Worm (Caenorhabditis elegans) whole organism, young adult: ENCODE data around the gene T26A5.2.

ENCODE experiments used
- B0019.2 ChIP-seq: fragments of 200-800 bp; sonication (Bioruptor generic); conservative IDR thresholded peaks from 2 replicates; pipeline ENCODE4 v1.3.6; 2022; ENCODE audit warnings: missing genetic modification reagents, missing genetic modification characterization, missing compliant biosample characterization
- B0336.3 ChIP-seq: fragments of 200-800 bp; sonication (Bioruptor generic); IDR thresholded peaks from 2 replicates; pipeline ENCODE4 v1.3.6; 2022; ENCODE audit warnings: missing genetic modification characterization, missing compliant biosample characterization
- C17E4.6 ChIP-seq: fragments of 200-800 bp; sonication (Bioruptor generic); IDR thresholded peaks from 2 replicates; pipeline ENCODE4 v1.3.6; 2022; ENCODE audit warnings: missing genetic modification reagents, missing genetic modification characterization, missing compliant biosample characterization
- D2030.7 ChIP-seq: fragments of 200-800 bp; sonication (Bioruptor generic); IDR thresholded peaks from 2 replicates; pipeline ENCODE4 v1.3.6; 2022; ENCODE audit warnings: missing genetic modification reagents, missing genetic modification characterization, missing compliant biosample characterization
- F33H1.4 ChIP-seq: fragments of 200-800 bp; sonication (Bioruptor generic); IDR thresholded peaks from 2 replicates; pipeline ENCODE4 v1.3.6; 2022; ENCODE audit warnings: missing genetic modification reagents, missing genetic modification characterization, missing compliant biosample characterization
- F37B4.10 ChIP-seq: fragments of 200-800 bp; sonication (Bioruptor generic); IDR thresholded peaks from 2 replicates; pipeline ENCODE4 v1.3.6; 2022; ENCODE audit warnings: missing genetic modification characterization, missing compliant biosample characterization
- F49E8.2 ChIP-seq: sonication (generic microtip); optimal IDR thresholded peaks from 3 replicates; lab custom pipeline; 2017; ENCODE audit warnings: missing genetic modification characterization, mild to moderate bottlenecking, missing compliant biosample characterization, antibody characterized with exemption, moderate library complexity; ENCODE audit not compliant: insufficient read depth
- F52B5.7 ChIP-seq: sonication (generic microtip); optimal IDR thresholded peaks from 2 replicates; lab custom pipeline; 2016; ENCODE audit warnings: mild to moderate bottlenecking, missing genetic modification characterization, missing compliant biosample characterization
- F55B11.4 ChIP-seq: sonication (generic microtip); optimal IDR thresholded peaks from 2 replicates; lab custom pipeline; 2016; ENCODE audit warnings: missing compliant biosample characterization, missing genetic modification characterization, borderline replicate concordance; ENCODE audit not compliant: insufficient read depth
- F57C9.4 ChIP-seq: sonication (generic microtip); optimal IDR thresholded peaks from 2 replicates; lab custom pipeline; 2017; ENCODE audit warnings: mild to moderate bottlenecking, missing genetic modification characterization, missing compliant biosample characterization
- Y53F4B.3 ChIP-seq: fragments of 200-800 bp; sonication (Bioruptor generic); IDR thresholded peaks from 2 replicates; pipeline ENCODE4 v1.3.6; 2022; ENCODE audit warnings: missing genetic modification reagents, missing genetic modification characterization, missing compliant biosample characterization
- Y53G8AR.9 ChIP-seq: fragments of 200-800 bp; sonication (Bioruptor generic); conservative IDR thresholded peaks from 2 replicates; pipeline ENCODE4 v1.3.6; 2022; ENCODE audit warnings: missing genetic modification reagents, missing genetic modification characterization, missing compliant biosample characterization
- Y79H2A.3 ChIP-seq: fragments of 200-800 bp; sonication (Bioruptor generic); conservative IDR thresholded peaks from 2 replicates; pipeline ENCODE4 v1.3.6; 2022; ENCODE audit warnings: missing genetic modification reagents, missing genetic modification characterization, missing compliant biosample characterization
- Y95B8A.8 ChIP-seq: fragments of 200-800 bp; sonication (Bioruptor generic); IDR thresholded peaks from 2 replicates; pipeline ENCODE4 v1.3.6; 2022; ENCODE audit warnings: missing genetic modification reagents, missing genetic modification characterization, missing compliant biosample characterization
- ZK185.1 ChIP-seq: sonication (generic microtip); optimal IDR thresholded peaks from 2 replicates; lab custom pipeline; 2016; ENCODE audit warnings: mild to moderate bottlenecking, missing genetic modification characterization, missing compliant biosample characterization; ENCODE audit not compliant: poor library complexity, severe bottlenecking
- ama-1 ChIP-seq, 3 experiments: fragments of 150-350 bp in 1 of 3; sonication (generic microtip) in 2 of 3; optimal IDR thresholded peaks; 2 replicates each; lab custom pipeline; 2014 to 2018; ENCODE audit warnings: missing biosample characterization in 2 of 3, missing genetic modification characterization in 2 of 3, missing genetic modification reagents in 2 of 3
- aptf-2 ChIP-seq: fragments of 200-800 bp; sonication (Bioruptor generic); conservative IDR thresholded peaks from 2 replicates; pipeline ENCODE4 v1.3.6; 2022; ENCODE audit warnings: missing genetic modification reagents, missing genetic modification characterization, missing compliant biosample characterization
- aptf-3 ChIP-seq: fragments of 200-800 bp; sonication (Bioruptor generic); IDR thresholded peaks from 2 replicates; pipeline ENCODE4 v1.3.6; 2022; ENCODE audit warnings: missing genetic modification characterization, missing compliant biosample characterization
- attf-3 ChIP-seq: fragments of 200-800 bp; sonication (Bioruptor generic); conservative IDR thresholded peaks from 2 replicates; pipeline ENCODE4 v1.3.6; 2022; ENCODE audit warnings: missing genetic modification reagents, missing genetic modification characterization, missing compliant biosample characterization
- attf-6 ChIP-seq: fragments of 200-800 bp; sonication (Bioruptor generic); IDR thresholded peaks from 2 replicates; pipeline ENCODE4 v1.3.6; 2022; ENCODE audit warnings: missing genetic modification reagents, missing genetic modification characterization, missing compliant biosample characterization
- ceh-27 ChIP-seq: fragments of 200-800 bp; sonication (Bioruptor generic); optimal IDR thresholded peaks from 2 replicates; lab custom pipeline; 2018; ENCODE audit warnings: mild to moderate bottlenecking, missing genetic modification characterization, moderate library complexity, missing compliant biosample characterization
- ceh-40 ChIP-seq: fragments of 200-800 bp; sonication (Bioruptor generic); IDR thresholded peaks from 2 replicates; pipeline ENCODE4 v1.3.6; 2022; ENCODE audit warnings: missing genetic modification characterization, missing compliant biosample characterization
- ceh-79 ChIP-seq: sonication (generic microtip); optimal IDR thresholded peaks from 2 replicates; lab custom pipeline; 2017; ENCODE audit warnings: mild to moderate bottlenecking, missing genetic modification characterization, missing compliant biosample characterization
- ceh-91 ChIP-seq: fragments of 200-800 bp; sonication (Bioruptor generic); IDR thresholded peaks from 2 replicates; pipeline ENCODE4 v1.3.6; 2022; ENCODE audit warnings: missing genetic modification reagents, missing genetic modification characterization, missing compliant biosample characterization
- chd-7 ChIP-seq: sonication (generic microtip); optimal IDR thresholded peaks from 2 replicates; lab custom pipeline; 2016; ENCODE audit warnings: mild to moderate bottlenecking, missing genetic modification characterization, moderate library complexity, missing compliant biosample characterization
- die-1 ChIP-seq: sonication (generic microtip); optimal IDR thresholded peaks from 2 replicates; lab custom pipeline; 2016; ENCODE audit warnings: missing genotype, mild to moderate bottlenecking, missing genetic modification characterization, missing compliant biosample characterization
- dpl-1 ChIP-seq: fragments of 150-350 bp; optimal IDR thresholded peaks from 2 replicates; lab custom pipeline; 2014; ENCODE audit warnings: missing biosample characterization, missing genetic modification reagents, missing genetic modification characterization
- fkh-3 ChIP-seq: sonication (generic microtip); optimal IDR thresholded peaks from 2 replicates; lab custom pipeline; 2016; ENCODE audit warnings: mild to moderate bottlenecking, missing genetic modification characterization, missing compliant biosample characterization
- hmg-1.2 ChIP-seq: fragments of 200-800 bp; sonication (Bioruptor generic); IDR thresholded peaks from 2 replicates; pipeline ENCODE4 v1.3.6; 2022; ENCODE audit warnings: missing genetic modification reagents, missing genetic modification characterization, missing compliant biosample characterization
- hsf-1 ChIP-seq: fragments of 200-800 bp; sonication (Bioruptor generic); IDR thresholded peaks from 2 replicates; pipeline ENCODE4 v1.3.6; 2022; ENCODE audit warnings: missing genetic modification reagents, missing genetic modification characterization, missing compliant biosample characterization
- lin-40 ChIP-seq: sonication (generic microtip); optimal IDR thresholded peaks from 2 replicates; lab custom pipeline; 2016; ENCODE audit warnings: missing genetic modification characterization, mild to moderate bottlenecking, missing compliant biosample characterization, missing genotype, missing genetic modification reagents
- lir-1 ChIP-seq: fragments of 200-800 bp; sonication (Bioruptor generic); conservative IDR thresholded peaks from 2 replicates; pipeline ENCODE4 v1.3.6; 2022; ENCODE audit warnings: missing genetic modification reagents, missing genetic modification characterization, missing compliant biosample characterization
- madf-3 ChIP-seq: fragments of 200-800 bp; sonication (Bioruptor generic); IDR thresholded peaks from 2 replicates; pipeline ENCODE4 v1.3.6; 2022; ENCODE audit warnings: missing genetic modification reagents, missing genetic modification characterization, missing compliant biosample characterization
- mel-28 ChIP-seq: sonication (generic microtip); optimal IDR thresholded peaks from 2 replicates; lab custom pipeline; 2016; ENCODE audit warnings: borderline replicate concordance, mild to moderate bottlenecking, missing genetic modification characterization, missing compliant biosample characterization
- mes-4 ChIP-seq: sonication (generic microtip); optimal IDR thresholded peaks from 2 replicates; lab custom pipeline; 2016; ENCODE audit warnings: missing genotype, missing genetic modification characterization, missing compliant biosample characterization
- mxl-1 ChIP-seq: sonication (generic microtip); optimal IDR thresholded peaks from 2 replicates; lab custom pipeline; 2016; ENCODE audit warnings: missing genetic modification characterization, missing compliant biosample characterization
- nfya-2 ChIP-seq: fragments of 200-800 bp; sonication (Bioruptor generic); IDR thresholded peaks from 2 replicates; pipeline ENCODE4 v1.3.6; 2022; ENCODE audit warnings: missing genetic modification reagents, missing genetic modification characterization, missing compliant biosample characterization
- nhr-27 ChIP-seq: fragments of 200-800 bp; sonication (Bioruptor generic); optimal IDR thresholded peaks from 2 replicates; lab custom pipeline; 2018; ENCODE audit warnings: mild to moderate bottlenecking, missing genetic modification characterization, moderate library complexity, missing compliant biosample characterization
- nhr-80 ChIP-seq: sonication (generic microtip); optimal IDR thresholded peaks from 2 replicates; lab custom pipeline; 2016; ENCODE audit warnings: missing genetic modification characterization, missing compliant biosample characterization
- rpc-1 ChIP-seq, 2 experiments: fragments of 150-350 bp in 1 of 2; sonication (generic microtip) in 1 of 2; optimal IDR thresholded peaks; 2 replicates each; lab custom pipeline; 2014 to 2018; ENCODE audit warnings: missing biosample characterization in 1 of 2, missing genetic modification characterization in 1 of 2, missing genetic modification reagents in 1 of 2, missing genotype in 1 of 2
- snpc-1.1 ChIP-seq: sonication (generic microtip); optimal IDR thresholded peaks from 2 replicates; lab custom pipeline; 2017; ENCODE audit warnings: missing genetic modification characterization, mild to moderate bottlenecking, missing compliant biosample characterization, antibody characterized with exemption, moderate library complexity, missing genotype, missing genetic modification reagents; ENCODE audit not compliant: insufficient read depth
- somi-1 ChIP-seq: fragments of 200-800 bp; sonication (Bioruptor generic); optimal IDR thresholded peaks from 2 replicates; lab custom pipeline; 2018; ENCODE audit warnings: mild to moderate bottlenecking, missing genetic modification characterization, missing compliant biosample characterization
- tbp1 ChIP-seq: fragments of 200-800 bp; sonication (Bioruptor generic); optimal IDR thresholded peaks from 2 replicates; lab custom pipeline; 2018; ENCODE audit warnings: mild to moderate bottlenecking, missing genetic modification characterization, missing compliant biosample characterization
- unc-130 ChIP-seq: sonication (generic microtip); optimal IDR thresholded peaks from 2 replicates; lab custom pipeline; 2016; ENCODE audit warnings: missing genetic modification reagents, missing genetic modification characterization, missing compliant biosample characterization
- zim-3 ChIP-seq: sonication (generic microtip); optimal IDR thresholded peaks from 2 replicates; lab custom pipeline; 2017; ENCODE audit warnings: mild to moderate bottlenecking, missing genetic modification characterization, moderate library complexity, missing compliant biosample characterization
- ztf-18 ChIP-seq: sonication (generic microtip); optimal IDR thresholded peaks from 2 replicates; lab custom pipeline; 2016; ENCODE audit warnings: missing genotype, mild to moderate bottlenecking, missing genetic modification characterization, missing compliant biosample characterization
- ztf-25 ChIP-seq: fragments of 200-800 bp; sonication (Bioruptor generic); IDR thresholded peaks from 2 replicates; pipeline ENCODE4 v1.3.6; 2022; ENCODE audit warnings: missing genetic modification reagents, missing genetic modification characterization, missing compliant biosample characterization
- ztf-6 ChIP-seq: fragments of 200-800 bp; sonication (Bioruptor generic); IDR thresholded peaks from 2 replicates; pipeline ENCODE4 v1.3.6; 2022; ENCODE audit warnings: missing genetic modification reagents, missing genetic modification characterization, missing compliant biosample characterization

T26A5.2 gene

ce11 chrIII:6453665-6454064, 13.4 kb upstream of the T26A5.2 start (continued):
- TF ChIP-seq Y53G8AR.9 (GFP tag; lab: Robert Waterston, UW) (peak; percentile 55; the same call in 1 of the 2 replicates), nhr-27 (tag; lab: Kevin White, UChicago) (no peak), F33H1.4 (GFP tag; lab: Robert Waterston, UW) (peak; percentile 57; the same call in 1 of the 2 replicates), snpc-1.1 (tag; lab: Kevin White, UChicago) (no peak), ZK185.1 (tag; lab: Kevin White, UChicago) (peak; percentile 75), hsf-1 (no peak), ceh-91 (GFP tag; lab: Robert Waterston, UW) (peak; percentile 55; the same call in 1 of the 2 replicates), C17E4.6 (GFP tag; lab: Robert Waterston, UW) (no peak), ceh-27 (GFP tag; lab: Kevin White, UChicago) (peak; percentile 63), dpl-1 (GFP tag; lab: Kevin White, UChicago) (peak; percentile 49), F52B5.7 (tag; lab: Kevin White, UChicago) (no peak), die-1 (tag; lab: Kevin White, UChicago) (peak; percentile 53), ceh-40 (GFP tag; lab: Robert Waterston, UW) (no peak), mxl-1 (tag; lab: Kevin White, UChicago) (no peak), F49E8.2 (peak; percentile 42), B0019.2 (no peak), rpc-1 (optimal IDR thresholded peaks at IDR 0.05; lab: Kevin White, UChicago) (no peak), rpc-1 (tag; optimal IDR thresholded peaks at IDR 0.05; lab: Kevin White, UChicago) (no peak), attf-3 (GFP tag; lab: Robert Waterston, UW) (0 out of 2 replicates have a peak, but pooled peaks have one; percentile 26), lin-40 (tag; lab: Kevin White, UChicago) (peak; percentile 52), nfya-2 (GFP tag; lab: Robert Waterston, UW) (no peak), attf-6 (peak; percentile 21; the same call in 1 of the 2 replicates), F55B11.4 (no peak), ztf-18 (tag; lab: Kevin White, UChicago) (peak; percentile 94), ztf-6 (GFP tag; lab: Robert Waterston, UW) (no peak), ztf-25 (GFP tag; lab: Robert Waterston, UW) (no peak), F37B4.10 (GFP tag; lab: Robert Waterston, UW) (no peak), ama-1 (optimal IDR thresholded peaks at IDR 0.05; lab: Kevin White, UChicago) (no peak), ama-1 (GFP tag; optimal IDR thresholded peaks at IDR 0.05; lab: Kevin White, UChicago) (no peak), zim-3 (tag; lab: Kevin White, UChicago) (no peak), chd-7 (no peak), Y79H2A.3 (no peak), Y95B8A.8 (GFP tag; lab: Robert Waterston, UW) (0 out of 2 replicates have a peak, but pooled peaks have one; percentile 47), mes-4 (tag; lab: Kevin White, UChicago) (no peak), unc-130 (GFP tag; lab: Kevin White, UChicago) (no peak), Y53F4B.3 (GFP tag; lab: Robert Waterston, UW) (no peak), aptf-2 (GFP tag; lab: Robert Waterston, UW) (no peak), somi-1 (GFP tag; lab: Kevin White, UChicago) (peak; percentile 9), D2030.7 (GFP tag; lab: Robert Waterston, UW) (peak; percentile 67), madf-3 (0 out of 2 replicates have a peak, but pooled peaks have one; percentile 39), nhr-80 (peak; percentile 82), aptf-3 (GFP tag; lab: Robert Waterston, UW) (no peak), lir-1 (GFP tag; lab: Robert Waterston, UW) (no peak; the same call in 1 of the 2 replicates), tbp1 (peak; percentile 66), ceh-79 (tag; lab: Kevin White, UChicago) (no peak), hmg-1.2 (GFP tag; lab: Robert Waterston, UW) (peak; percentile 68; the same call in 1 of the 2 replicates), mel-28 (no peak), B0336.3 (peak; percentile 62), fkh-3 (tag; lab: Kevin White, UChicago) (no peak), F57C9.4 (tag; lab: Kevin White, UChicago) (no peak)
